Fruit fly (Drosophila melanogaster) S2 (cell line): ENCODE data around the gene CG42512.

Experiments used
- CG8478 ChIP-seq: fragments of >200 bp; optimal IDR thresholded peaks from 2 replicates; lab custom pipeline; 2018
- CTCF ChIP-seq, 2 experiments: fragments of >200 bp; optimal IDR thresholded peaks; 2 replicates each; lab custom pipeline; 2018

- TF ChIP-seq CTCF (optimal IDR thresholded peaks at IDR 0.05; lab: Kevin White, UChicago) (no peak), CG8478 (lab: Kevin White, UChicago) (no peak)
Observed at dm6 chrX:16645472-16645871, 5.7 kb upstream of the CG42512 start.
